Fruit fly (Drosophila melanogaster): ENCODE measurements around the gene ymp.

DNA sequence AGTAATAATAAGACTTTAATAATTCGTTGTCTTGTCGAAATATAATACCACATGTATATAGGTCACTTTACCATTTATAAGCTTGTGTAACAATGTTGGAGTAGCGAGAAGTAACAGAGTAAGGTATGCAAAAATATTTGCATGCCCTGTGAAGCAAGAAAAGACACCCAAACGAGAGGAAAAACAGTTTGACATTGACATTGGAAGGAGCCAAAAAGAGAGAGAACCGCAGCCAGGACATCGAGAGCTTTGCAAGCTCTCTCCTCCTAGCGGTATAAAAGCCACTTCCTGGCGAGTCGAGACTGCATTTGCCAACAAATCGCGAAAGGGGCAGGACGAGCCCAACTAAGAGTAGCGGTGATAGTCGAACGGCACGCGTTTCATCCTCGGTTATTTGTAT is 4.4 kb upstream of the ymp start, which contains the start of gene CG5079:
- TF ChIP-seq Lim3 (GFP tag; IDR thresholded peaks at IDR 0.05), result no peak
- TF ChIP-seq pho (GFP tag; optimal IDR thresholded peaks at IDR 0.05), result no peak

All from whole organism, embryonic.